Fruit fly (Drosophila melanogaster) whole organism, pupa: ENCODE measurements around the gene FBXO11.

Experiments
- CG13204 ChIP-seq: fragments of 200-800 bp; sonication (Bioruptor generic); optimal IDR thresholded peaks from 2 replicates; lab custom pipeline; 2018; ENCODE audit warnings: missing biosample characterization, mild to moderate bottlenecking, missing genetic modification characterization, moderate library complexity
- CG15710 ChIP-seq: fragments of 200-800 bp; sonication (Bioruptor generic); optimal IDR thresholded peaks from 2 replicates; lab custom pipeline; 2018; ENCODE audit warnings: missing biosample characterization, mild to moderate bottlenecking, missing genetic modification characterization, moderate library complexity
- CG32121 ChIP-seq: fragments of 200-800 bp; sonication (Bioruptor generic); IDR thresholded peaks from 2 replicates; pipeline ENCODE4 v1.3.6; 2022; ENCODE audit warnings: missing biosample characterization, missing genetic modification characterization
- CG34367 ChIP-seq: fragments of 200-800 bp; sonication (Bioruptor generic); optimal IDR thresholded peaks from 2 replicates; lab custom pipeline; 2018; ENCODE audit warnings: missing biosample characterization, mild to moderate bottlenecking, missing genetic modification characterization
- EcR ChIP-seq: fragments of 200-800 bp; sonication (Bioruptor generic); optimal IDR thresholded peaks from 3 replicates; lab custom pipeline; 2019; ENCODE audit warnings: missing biosample characterization, missing genetic modification characterization, mild to moderate bottlenecking, moderate library complexity, missing genetic modification reagents
- Pif1A ChIP-seq: fragments of 200-800 bp; sonication (Bioruptor generic); optimal IDR thresholded peaks from 3 replicates; lab custom pipeline; 2016; ENCODE audit warnings: missing biosample characterization, missing genetic modification characterization

DNA sequence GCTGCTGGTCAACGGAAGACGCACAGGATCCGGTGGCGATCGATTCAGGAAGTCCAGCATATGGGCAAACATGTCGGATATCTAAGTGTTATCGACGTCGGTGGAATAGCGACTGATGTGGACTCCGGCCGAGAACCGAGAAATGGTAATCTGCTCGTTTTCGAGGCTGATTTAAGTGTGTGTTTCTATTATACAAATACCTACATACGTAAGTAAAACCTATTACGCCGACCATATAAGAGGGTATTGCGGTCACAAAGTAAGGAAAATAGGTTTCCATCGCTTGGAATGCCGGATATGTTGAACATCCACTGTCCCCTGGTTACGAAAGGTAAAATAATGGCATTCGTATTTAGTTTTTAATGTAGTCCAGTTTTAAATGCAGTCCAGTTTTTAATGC lies 9.1 kb upstream of the FBXO11 start, which contains the start of gene CG9459:
- TF ChIP-seq CG34367 (no peak), Pif1A (no peak), CG13204 (no peak), CG15710 (tag; lab: Kevin White, UChicago) (no peak), EcR (no peak), CG32121 (GFP tag; lab: Robert Waterston, UW) (no peak)
